Fruit fly (Drosophila melanogaster): Measurements from ENCODE around the gene tna.
A peak's percentile ranks its signal among the peaks of the same experiment; 100 is the strongest.

The tna gene

dm6 chr3L:10844548-10845530 lies 9.5 kb downstream of the tna start (continued):
- TF ChIP-seq CG17361 (GFP tag; IDR thresholded peaks at IDR 0.05) (peak; percentile 82), lov (optimal IDR thresholded peaks at IDR 0.05) (no peak), lov (GFP tag; IDR thresholded peaks at IDR 0.05) (no peak), CG1233 (GFP tag; optimal IDR thresholded peaks at IDR 0.05) (peak; percentile 30), E2f2 (GFP tag; IDR thresholded peaks at IDR 0.05) (no peak), CG7556 (GFP tag; optimal IDR thresholded peaks at IDR 0.05) (peak; percentile 67), CG2712 (tag; optimal IDR thresholded peaks at IDR 0.05) (peak; percentile 80), CoRest (tag; optimal IDR thresholded peaks at IDR 0.05) (peak; percentile 55), Sry-δ (GFP tag; optimal IDR thresholded peaks at IDR 0.05) (peak; percentile 4), CG9609 (GFP tag; optimal IDR thresholded peaks at IDR 0.05) (peak; percentile 10), Ets65A (GFP tag) (peak; percentile 92), ase (GFP tag; IDR thresholded peaks at IDR 0.05) (no peak), CG13775 (GFP tag; optimal IDR thresholded peaks at IDR 0.05) (peak; percentile 38), CG6654 (GFP tag; optimal IDR thresholded peaks at IDR 0.05) (peak; percentile 1), disco-r (GFP tag; optimal IDR thresholded peaks at IDR 0.05) (no peak), CG2875 (GFP tag; optimal IDR thresholded peaks at IDR 0.05) (peak; percentile 43), dati (GFP tag; IDR thresholded peaks at IDR 0.05) (no peak), CG17829 (tag; optimal IDR thresholded peaks at IDR 0.05) (peak; percentile 53), CG16863 (GFP tag; optimal IDR thresholded peaks at IDR 0.05) (peak; percentile 29), CG13123 (GFP tag; optimal IDR thresholded peaks at IDR 0.05) (peak; percentile 9), salm (tag; optimal IDR thresholded peaks at IDR 0.05) (no peak), Fer2 (tag; optimal IDR thresholded peaks at IDR 0.05) (no peak), jing (GFP tag; optimal IDR thresholded peaks at IDR 0.05) (peak; percentile 30), sr (GFP tag; IDR thresholded peaks at IDR 0.05) (no peak), jumu (GFP tag; optimal IDR thresholded peaks at IDR 0.05) (peak; percentile 47), CG10543 (GFP tag; optimal IDR thresholded peaks at IDR 0.05) (peak; percentile 36), CG4360 (GFP tag; IDR thresholded peaks at IDR 0.05) (0 out of 2 replicates have a peak, but pooled peaks have one; percentile 21), Optix (GFP tag; IDR thresholded peaks at IDR 0.05) (no peak), D19A (tag; optimal IDR thresholded peaks at IDR 0.05) (peak; percentile 50), Ets97D (GFP tag; optimal IDR thresholded peaks at IDR 0.05) (no peak), vfl (GFP tag; optimal IDR thresholded peaks at IDR 0.05) (no peak), CG12104 (GFP tag; optimal IDR thresholded peaks at IDR 0.05) (peak; percentile 10), ap (GFP tag; IDR thresholded peaks at IDR 0.05) (no peak), maf-S (GFP tag; optimal IDR thresholded peaks at IDR 0.05) (peak; percentile 9), CG10979 (tag; optimal IDR thresholded peaks at IDR 0.05) (peak; percentile 80), sqz (GFP tag; optimal IDR thresholded peaks at IDR 0.05) (no peak), CG6765 (GFP tag; optimal IDR thresholded peaks at IDR 0.05) (no peak), Ptx1 (GFP tag; IDR thresholded peaks at IDR 0.05) (no peak), nmo (GFP tag; optimal IDR thresholded peaks at IDR 0.05) (peak; percentile 60), psq (GFP tag; optimal IDR thresholded peaks at IDR 0.05) (no peak), hth (optimal IDR thresholded peaks at IDR 0.05) (no peak), gcm (GFP tag; optimal IDR thresholded peaks at IDR 0.05) (peak; percentile 1), Hr51 (GFP tag; optimal IDR thresholded peaks at IDR 0.05) (peak in 1 of 2 experiments; percentile 34), dmrt11E (tag; optimal IDR thresholded peaks at IDR 0.05) (peak; percentile 81), CG2199 (GFP tag; IDR thresholded peaks at IDR 0.05) (peak; percentile 80; the same call in 1 of the 3 replicates), CG7928 (GFP tag; optimal IDR thresholded peaks at IDR 0.05) (no peak), CG1529 (GFP tag; optimal IDR thresholded peaks at IDR 0.05) (peak; percentile 12), prd (optimal IDR thresholded peaks at IDR 0.05) (no peak), prd (GFP tag; IDR thresholded peaks at IDR 0.05) (peak; percentile 30; the same call in 1 of the 3 replicates), Sry-β (GFP tag; optimal IDR thresholded peaks at IDR 0.05) (peak; percentile 20)

All from whole organism, embryonic.